Worm (Caenorhabditis elegans) whole organism, early embryonic: ENCODE results near the gene F55G7.5.

Source experiments
- F13C5.2 ChIP-seq: sonication (generic microtip); optimal IDR thresholded peaks from 2 replicates; lab custom pipeline; 2017; ENCODE audit warnings: mild to moderate bottlenecking, missing genetic modification characterization, inconsistent platforms, missing compliant biosample characterization
- ama-1 ChIP-seq: fragments of 150-350 bp; optimal IDR thresholded peaks from 2 replicates; lab custom pipeline; 2014
- ceh-13 ChIP-seq: fragments of 200-800 bp; sonication (Bioruptor generic); optimal IDR thresholded peaks from 2 replicates; lab custom pipeline; 2018; ENCODE audit warnings: mild to moderate bottlenecking, missing genetic modification characterization, missing compliant biosample characterization
- ets-7 ChIP-seq: sonication (generic microtip); optimal IDR thresholded peaks from 2 replicates; lab custom pipeline; 2016; ENCODE audit warnings: missing genotype, missing genetic modification characterization, missing compliant biosample characterization
- hmg-4 ChIP-seq: fragments of 200-800 bp; sonication (Bioruptor generic); optimal IDR thresholded peaks from 2 replicates; lab custom pipeline; 2018; ENCODE audit warnings: mild to moderate bottlenecking, missing genetic modification characterization, missing compliant biosample characterization
- pes-1 ChIP-seq: fragments of 200-800 bp; sonication (Bioruptor generic); IDR thresholded peaks from 2 replicates; pipeline ENCODE4 v1.3.6; 2022; ENCODE audit warnings: missing genetic modification reagents, missing genetic modification characterization, missing compliant biosample characterization
- scrt-1 ChIP-seq: fragments of 200-800 bp; sonication (Bioruptor generic); IDR thresholded peaks from 2 replicates; pipeline ENCODE4 v1.3.6; 2022; ENCODE audit warnings: missing genetic modification characterization, missing compliant biosample characterization
- sea-1 ChIP-seq: fragments of 200-800 bp; sonication (Bioruptor generic); conservative IDR thresholded peaks from 2 replicates; pipeline ENCODE4 v1.3.6; 2022; ENCODE audit warnings: missing genetic modification characterization, missing compliant biosample characterization
- tbx-37 ChIP-seq: fragments of 200-800 bp; sonication (Bioruptor generic); conservative IDR thresholded peaks from 2 replicates; pipeline ENCODE4 v1.3.6; 2022; ENCODE audit warnings: missing genetic modification reagents, missing genetic modification characterization, missing compliant biosample characterization

DNA sequence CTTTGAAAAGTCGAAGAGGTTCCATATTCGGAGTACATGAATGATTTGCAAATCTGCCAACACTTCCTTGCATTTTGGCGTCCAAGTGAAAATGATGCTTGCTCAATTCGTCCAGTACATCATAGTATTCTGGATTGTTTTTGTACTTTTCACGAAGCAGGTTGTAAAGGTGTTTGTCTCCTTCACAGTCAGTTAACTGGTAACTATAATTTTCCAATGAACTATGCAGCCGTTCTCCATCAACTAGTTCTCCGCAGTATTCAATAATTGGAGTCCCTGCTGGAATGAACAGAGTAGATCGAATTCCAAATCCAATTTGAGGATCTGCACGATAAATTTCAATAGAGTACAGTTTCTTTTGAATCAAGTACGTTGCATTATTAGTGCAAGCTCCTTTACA lies 32.6 kb upstream of the F55G7.5 start:
- no peak for TF ChIP-seq ama-1 (lab: Kevin White, UChicago)
- no peak for TF ChIP-seq ceh-13 (GFP tag; lab: Kevin White, UChicago)
- TF ChIP-seq tbx-37 (GFP tag; lab: Robert Waterston, UW) = no peak
- TF ChIP-seq pes-1 (GFP tag; lab: Robert Waterston, UW) = no peak
- TF ChIP-seq scrt-1 = no peak
- no peak for TF ChIP-seq ets-7 (tag; lab: Kevin White, UChicago)
- no peak for TF ChIP-seq F13C5.2 (tag; lab: Kevin White, UChicago)
- TF ChIP-seq sea-1 = no peak
- TF ChIP-seq hmg-4 (GFP tag; lab: Kevin White, UChicago) = no peak
